Fruit fly (Drosophila melanogaster) whole organism, embryonic: ENCODE results near the gene CG14696.
A peak's percentile ranks its signal among the peaks of the same experiment; 100 is the strongest.

Source experiments
- Atf6 ChIP-seq: fragments of 200-800 bp; sonication (Bioruptor generic); IDR thresholded peaks from 2 replicates; pipeline ENCODE4 v1.3.6; 2022; ENCODE audit warnings: missing biosample characterization, missing genetic modification characterization
- B-H1 ChIP-seq: fragments of 200-800 bp; sonication (Bioruptor generic); IDR thresholded peaks from 3 replicates; pipeline ENCODE4 v1.3.6; 2022; ENCODE audit warnings: missing biosample characterization, missing genetic modification characterization
- B-H2 ChIP-seq: fragments of 200-800 bp; sonication (Bioruptor generic); optimal IDR thresholded peaks from 2 replicates; lab custom pipeline; 2018; ENCODE audit warnings: missing biosample characterization, mild to moderate bottlenecking, missing genetic modification characterization
- Blimp-1 ChIP-seq: fragments of 200-800 bp; sonication (Bioruptor generic); optimal IDR thresholded peaks from 3 replicates; lab custom pipeline; 2018; ENCODE audit warnings: missing biosample characterization, missing genetic modification characterization, mild to moderate bottlenecking, moderate library complexity, missing genetic modification reagents
- CG12744 ChIP-seq: fragments of 200-800 bp; sonication (Bioruptor generic); optimal IDR thresholded peaks from 2 replicates; lab custom pipeline; 2016; ENCODE audit warnings: missing biosample characterization, missing genetic modification characterization
- CG14050 ChIP-seq: fragments of 200-800 bp; sonication (Bioruptor generic); IDR thresholded peaks from 3 replicates; pipeline ENCODE4 v1.3.6; 2022; ENCODE audit warnings: missing biosample characterization, missing genetic modification characterization
- CG14441 ChIP-seq: fragments of 200-800 bp; sonication (Bioruptor generic); IDR thresholded peaks from 2 replicates; pipeline ENCODE4 v1.3.6; 2022; ENCODE audit warnings: missing biosample characterization, missing genetic modification characterization
- CG17186 ChIP-seq: fragments of 200-800 bp; sonication (Bioruptor generic); optimal IDR thresholded peaks from 3 replicates; lab custom pipeline; 2017; ENCODE audit warnings: missing biosample characterization, missing genetic modification reagents, missing genetic modification characterization
- CG17829 ChIP-seq: fragments of 200-800 bp; optimal IDR thresholded peaks from 2 replicates; lab custom pipeline; 2019; ENCODE audit warnings: missing biosample characterization, mild to moderate bottlenecking, missing genetic modification characterization, moderate library complexity
- CG18599 ChIP-seq: fragments of 200-800 bp; sonication (Bioruptor generic); optimal IDR thresholded peaks from 3 replicates; lab custom pipeline; 2017; ENCODE audit warnings: missing biosample characterization, missing genetic modification characterization, mild to moderate bottlenecking, moderate library complexity, missing genetic modification reagents
- CG31365 ChIP-seq: fragments of 200-800 bp; sonication (Bioruptor generic); optimal IDR thresholded peaks from 2 replicates; lab custom pipeline; 2018; ENCODE audit warnings: missing biosample characterization, mild to moderate bottlenecking, missing genetic modification characterization
- CG31388 ChIP-seq: fragments of 200-800 bp; sonication (Bioruptor generic); optimal IDR thresholded peaks from 2 replicates; lab custom pipeline; 2016; ENCODE audit warnings: missing biosample characterization, missing genetic modification characterization
- CG3163 ChIP-seq: fragments of 200-800 bp; sonication (Bioruptor generic); optimal IDR thresholded peaks from 3 replicates; lab custom pipeline; 2016; ENCODE audit warnings: missing biosample characterization, missing genetic modification characterization
- CG32767 ChIP-seq: fragments of 200-800 bp; sonication (Bioruptor generic); IDR thresholded peaks from 2 replicates; pipeline ENCODE4 v1.3.6; 2022; ENCODE audit warnings: missing biosample characterization, missing genetic modification characterization
- CG32772 ChIP-seq: fragments of 200-800 bp; sonication (Bioruptor generic); IDR thresholded peaks from 2 replicates; pipeline ENCODE4 v1.3.6; 2022; ENCODE audit warnings: missing biosample characterization, missing genetic modification characterization
- CG34376 ChIP-seq: fragments of 200-800 bp; sonication (Bioruptor generic); optimal IDR thresholded peaks from 2 replicates; lab custom pipeline; 2018; ENCODE audit warnings: missing biosample characterization, mild to moderate bottlenecking, missing genetic modification characterization
- CG3838 ChIP-seq: fragments of 200-800 bp; sonication (Bioruptor generic); optimal IDR thresholded peaks from 3 replicates; lab custom pipeline; 2016; ENCODE audit warnings: missing biosample characterization, missing genetic modification characterization
- CG3847 ChIP-seq: fragments of 200-800 bp; sonication (Bioruptor generic); IDR thresholded peaks from 2 replicates; pipeline ENCODE4 v1.3.6; 2022; ENCODE audit warnings: missing biosample characterization, missing genetic modification characterization
- CG6791 ChIP-seq: fragments of 200-800 bp; sonication (Bioruptor generic); IDR thresholded peaks from 3 replicates; pipeline ENCODE4 v1.3.6; 2022; ENCODE audit warnings: missing biosample characterization, missing genetic modification characterization; ENCODE audit not compliant: partially characterized antibody
- CG7372 ChIP-seq: fragments of 200-800 bp; sonication (Bioruptor generic); IDR thresholded peaks from 2 replicates; pipeline ENCODE4 v1.3.6; 2022; ENCODE audit warnings: missing biosample characterization, missing genetic modification characterization
- CG7928 ChIP-seq: fragments of 200-800 bp; sonication (Bioruptor generic); optimal IDR thresholded peaks from 2 replicates; lab custom pipeline; 2017; ENCODE audit warnings: missing biosample characterization, mild to moderate bottlenecking, missing genetic modification characterization
- CG8924 ChIP-seq: fragments of 200-800 bp; optimal IDR thresholded peaks from 3 replicates; lab custom pipeline; 2019; ENCODE audit warnings: missing biosample characterization, mild to moderate bottlenecking, missing genetic modification characterization, moderate library complexity
- CG8944 ChIP-seq: fragments of 200-800 bp; sonication (Bioruptor generic); optimal IDR thresholded peaks from 3 replicates; lab custom pipeline; 2016; ENCODE audit warnings: missing biosample characterization, missing genetic modification characterization
- D19B ChIP-seq: fragments of 200-800 bp; sonication (Bioruptor generic); optimal IDR thresholded peaks from 2 replicates; lab custom pipeline; 2017; ENCODE audit warnings: missing biosample characterization, mild to moderate bottlenecking, missing genetic modification characterization
- Dll ChIP-seq: fragments of 200-800 bp; sonication (Bioruptor generic); IDR thresholded peaks from 4 replicates; pipeline ENCODE4 v1.3.6; 2022; ENCODE audit warnings: missing biosample characterization, missing genetic modification characterization; ENCODE audit not compliant: partially characterized antibody
- Dp ChIP-seq: fragments of 200-800 bp; sonication (Bioruptor generic); optimal IDR thresholded peaks from 2 replicates; lab custom pipeline; 2018; ENCODE audit warnings: missing biosample characterization, mild to moderate bottlenecking, missing genetic modification characterization, moderate library complexity
- H2.0 ChIP-seq: fragments of 200-800 bp; sonication (Bioruptor generic); IDR thresholded peaks from 2 replicates; pipeline ENCODE4 v1.3.6; 2022; ENCODE audit warnings: missing biosample characterization, missing genetic modification characterization
- HLH4C ChIP-seq: fragments of 200-800 bp; sonication (Bioruptor generic); IDR thresholded peaks from 3 replicates; pipeline ENCODE4 v1.3.6; 2022; ENCODE audit warnings: missing biosample characterization, missing genetic modification characterization; ENCODE audit not compliant: partially characterized antibody
- NFAT ChIP-seq: fragments of 200-800 bp; sonication (Bioruptor generic); IDR thresholded peaks from 2 replicates; pipeline ENCODE4 v1.3.6; 2022; ENCODE audit warnings: missing biosample characterization, missing genetic modification characterization
- Nf-YC ChIP-seq: fragments of 200-800 bp; optimal IDR thresholded peaks from 3 replicates; lab custom pipeline; 2019; ENCODE audit warnings: missing biosample characterization, mild to moderate bottlenecking, missing genetic modification characterization, moderate library complexity
- Sry-δ ChIP-seq: fragments of 200-800 bp; sonication (Bioruptor generic); optimal IDR thresholded peaks from 2 replicates; lab custom pipeline; 2016; ENCODE audit warnings: missing biosample characterization, missing genetic modification characterization
- Xbp1 ChIP-seq: fragments of 200-800 bp; sonication (Bioruptor generic); optimal IDR thresholded peaks from 3 replicates; lab custom pipeline; 2016; ENCODE audit warnings: missing biosample characterization, mild to moderate bottlenecking, missing genetic modification characterization
- al ChIP-seq: fragments of 200-800 bp; sonication (Bioruptor generic); IDR thresholded peaks from 2 replicates; pipeline ENCODE4 v1.3.6; 2022; ENCODE audit warnings: missing biosample characterization, missing genetic modification characterization
- bbx ChIP-seq: fragments of 200-800 bp; sonication (Bioruptor generic); IDR thresholded peaks from 2 replicates; pipeline ENCODE4 v1.3.6; 2022; ENCODE audit warnings: missing biosample characterization, missing genetic modification characterization; ENCODE audit not compliant: partially characterized antibody
- chm ChIP-seq: fragments of 200-800 bp; sonication (Bioruptor generic); IDR thresholded peaks from 2 replicates; pipeline ENCODE4 v1.3.6; 2022; ENCODE audit warnings: missing biosample characterization, missing genetic modification characterization
- en ChIP-seq: fragments of 200-800 bp; sonication (Bioruptor generic); optimal IDR thresholded peaks from 2 replicates; lab custom pipeline; 2016; ENCODE audit warnings: missing biosample characterization, missing genetic modification characterization
- fu2 ChIP-seq: fragments of 200-800 bp; sonication (Bioruptor generic); optimal IDR thresholded peaks from 2 replicates; lab custom pipeline; 2016; ENCODE audit warnings: missing biosample characterization, missing genetic modification characterization
- grn ChIP-seq: fragments of 200-800 bp; sonication (Bioruptor generic); optimal IDR thresholded peaks from 3 replicates; lab custom pipeline; 2017; ENCODE audit warnings: missing biosample characterization, missing genetic modification characterization
- gro ChIP-seq: fragments of 200-800 bp; sonication (Bioruptor generic); optimal IDR thresholded peaks from 2 replicates; lab custom pipeline; 2016; ENCODE audit warnings: missing biosample characterization, missing genetic modification characterization
- h ChIP-seq: fragments of >200 bp; optimal IDR thresholded peaks from 2 replicates; lab custom pipeline; 2017
- ham ChIP-seq: fragments of 200-800 bp; sonication (Bioruptor generic); IDR thresholded peaks from 2 replicates; pipeline ENCODE4 v1.3.6; 2022; ENCODE audit warnings: missing biosample characterization, missing genetic modification characterization
- hbn ChIP-seq: fragments of 200-800 bp; sonication (Bioruptor generic); IDR thresholded peaks from 2 replicates; pipeline ENCODE4 v1.3.6; 2022; ENCODE audit warnings: missing biosample characterization, missing genetic modification characterization; ENCODE audit not compliant: partially characterized antibody
- lilli ChIP-seq: fragments of 200-800 bp; sonication (Bioruptor generic); optimal IDR thresholded peaks from 3 replicates; lab custom pipeline; 2016; ENCODE audit warnings: missing biosample characterization, missing genetic modification characterization
- lola ChIP-seq, 3 experiments: fragments of >200 bp in 2 of 3; fragments of 200-800 bp in 1 of 3; sonication (Bioruptor generic) in 1 of 3; optimal IDR thresholded peaks; 2 replicates each; lab custom pipeline; 2017 to 2019; ENCODE audit warnings: missing biosample characterization in 3 of 3, missing genetic modification characterization in 3 of 3, mild to moderate bottlenecking in 1 of 3, moderate library complexity in 1 of 3
- pho ChIP-seq: fragments of 200-800 bp; sonication (Bioruptor generic); optimal IDR thresholded peaks from 2 replicates; lab custom pipeline; 2016; ENCODE audit warnings: missing biosample characterization, missing genetic modification characterization
- seq ChIP-seq: fragments of 200-800 bp; sonication (Bioruptor generic); IDR thresholded peaks from 2 replicates; pipeline ENCODE4 v1.3.6; 2022; ENCODE audit warnings: missing biosample characterization, missing genetic modification characterization
- slou ChIP-seq: fragments of 200-800 bp; sonication (Bioruptor generic); optimal IDR thresholded peaks from 3 replicates; lab custom pipeline; 2016; ENCODE audit warnings: missing biosample characterization, missing genetic modification characterization
- sr ChIP-seq: fragments of 200-800 bp; sonication (Bioruptor generic); IDR thresholded peaks from 3 replicates; pipeline ENCODE4 v1.3.6; 2022; ENCODE audit warnings: missing biosample characterization, missing genetic modification characterization
- stwl ChIP-seq: fragments of 200-800 bp; sonication (Bioruptor generic); optimal IDR thresholded peaks from 3 replicates; lab custom pipeline; 2018; ENCODE audit warnings: missing biosample characterization, mild to moderate bottlenecking, missing genetic modification characterization, moderate library complexity
- tna ChIP-seq: fragments of 200-800 bp; sonication (Bioruptor generic); IDR thresholded peaks from 2 replicates; pipeline ENCODE4 v1.3.6; 2022; ENCODE audit warnings: missing biosample characterization, missing genetic modification characterization; ENCODE audit not compliant: partially characterized antibody
- vfl ChIP-seq: fragments of 200-800 bp; sonication (Bioruptor generic); optimal IDR thresholded peaks from 2 replicates; lab custom pipeline; 2016; ENCODE audit warnings: missing biosample characterization, missing genetic modification characterization
- zen ChIP-seq: fragments of 200-800 bp; sonication (Bioruptor generic); optimal IDR thresholded peaks from 3 replicates; lab custom pipeline; 2018; ENCODE audit warnings: missing biosample characterization, mild to moderate bottlenecking, missing genetic modification characterization, moderate library complexity

CG14696 gene

dm6 chr3R:10893327-10893726 lies 8.5 kb upstream of the CG14696 start, which contains the start of gene CG6621 (continued):
- TF ChIP-seq lola (GFP tag; optimal IDR thresholded peaks at IDR 0.05; lab: Kevin White, UChicago) (no peak), Sry-δ (peak; percentile 69), al (no peak), Blimp-1 (GFP tag; lab: Kevin White, UChicago) (no peak), CG31365 (no peak), zen (peak; percentile 52), pho (peak; percentile 4), CG3838 (no peak), CG7372 (GFP tag; lab: Robert Waterston, UW) (no peak), CG3847 (GFP tag; lab: Robert Waterston, UW) (peak; percentile 86), H2.0 (GFP tag; lab: Robert Waterston, UW) (no peak), lilli (GFP tag; lab: Kevin White, UChicago) (peak; percentile 3), vfl (GFP tag; lab: Kevin White, UChicago) (no peak), tna (GFP tag; lab: Robert Waterston, UW) (no peak; the same call in 1 of the 2 replicates), B-H1 (no peak), CG32767 (GFP tag; lab: Robert Waterston, UW) (no peak), CG3163 (GFP tag; lab: Kevin White, UChicago) (peak; percentile 11), CG7928 (peak; percentile 31), Nf-YC (tag; lab: Kevin White, UChicago) (no peak), chm (no peak), fu2 (GFP tag; lab: Kevin White, UChicago) (no peak), slou (GFP tag; lab: Kevin White, UChicago) (no peak), ham (GFP tag; lab: Robert Waterston, UW) (no peak), CG31388 (GFP tag; lab: Kevin White, UChicago) (no peak), D19B (GFP tag; lab: Kevin White, UChicago) (no peak), B-H2 (no peak), CG12744 (peak; percentile 34), CG14050 (GFP tag; lab: Robert Waterston, UW) (no peak), CG32772 (GFP tag; lab: Robert Waterston, UW) (no peak), Dp (GFP tag; lab: Kevin White, UChicago) (peak; percentile 73), hbn (GFP tag; lab: Robert Waterston, UW) (0 out of 2 replicates have a peak, but pooled peaks have one; percentile 33), CG8944 (no peak), Atf6 (GFP tag; lab: Robert Waterston, UW) (no peak), en (GFP tag; lab: Kevin White, UChicago) (no peak), NFAT (GFP tag; lab: Robert Waterston, UW) (peak; percentile 5; the same call in 1 of the 2 replicates), sr (GFP tag; lab: Robert Waterston, UW) (no peak), HLH4C (0 out of 3 replicates have a peak, but pooled peaks have one; percentile 36), CG34376 (GFP tag; lab: Kevin White, UChicago) (no peak), h (lab: Kevin White, UChicago) (no peak), CG17829 (no peak), Dll (GFP tag; lab: Robert Waterston, UW) (peak; percentile 47; the same call in 1 of the 4 replicates), CG17186 (GFP tag; lab: Kevin White, UChicago) (no peak), CG14441 (GFP tag; lab: Robert Waterston, UW) (no peak), bbx (GFP tag; lab: Robert Waterston, UW) (peak; percentile 26; the same call in 1 of the 2 replicates), gro (GFP tag; lab: Kevin White, UChicago) (peak; percentile 44), CG8924 (tag; lab: Kevin White, UChicago) (peak; percentile 20), CG6791 (GFP tag; lab: Robert Waterston, UW) (peak; percentile 67; the same call in 2 of the 3 replicates), grn (GFP tag; lab: Kevin White, UChicago) (no peak), Xbp1 (GFP tag; lab: Kevin White, UChicago) (no peak), seq (no peak), stwl (tag; lab: Kevin White, UChicago) (peak; percentile 99), CG18599 (GFP tag; lab: Kevin White, UChicago) (no peak)
